Fruit fly (Drosophila melanogaster): ENCODE measurements around the gene ppk7.

ppk7 gene

dm6 chr2L:6338367-6338975 is 15.7 kb downstream of the ppk7 start, which contains the start of the genes Pez and Cpr:
Gene Pez, minus strand, starts transcription at chr2L:6338671.
Gene Cpr, plus strand, starts transcription at chr2L:6338836.
- no peak for TF ChIP-seq CG17806 (tag; optimal IDR thresholded peaks at IDR 0.05)
- TF ChIP-seq CG32121 (GFP tag; IDR thresholded peaks at IDR 0.05), result no peak
- TF ChIP-seq CG8159 (tag; optimal IDR thresholded peaks at IDR 0.05), result no peak
- no peak for TF ChIP-seq CG8301 (tag; optimal IDR thresholded peaks at IDR 0.05)
- peak; percentile 22 for TF ChIP-seq Snoo (tag; optimal IDR thresholded peaks at IDR 0.05)
- TF ChIP-seq gl (tag; optimal IDR thresholded peaks at IDR 0.05), result no peak
- TF ChIP-seq CG10348 (GFP tag; IDR thresholded peaks at IDR 0.05), result no peak
- TF ChIP-seq CG9948 (tag; optimal IDR thresholded peaks at IDR 0.05), result no peak
- no peak; the same call in 1 of the 2 replicates for TF ChIP-seq Ets98B (GFP tag; IDR thresholded peaks at IDR 0.05)
- TF ChIP-seq D1 (tag; optimal IDR thresholded peaks at IDR 0.05), result no peak
- no peak for TF ChIP-seq Pif1A (GFP tag; optimal IDR thresholded peaks at IDR 0.05)
- TF ChIP-seq CG4496 (GFP tag; IDR thresholded peaks at IDR 0.05), result peak; percentile 67; the same call in 2 of the 3 replicates
- TF ChIP-seq EcR (GFP tag; optimal IDR thresholded peaks at IDR 0.05), result no peak
- TF ChIP-seq CG14655 (GFP tag; optimal IDR thresholded peaks at IDR 0.05), result no peak
- TF ChIP-seq Pif1B (GFP tag; optimal IDR thresholded peaks at IDR 0.05), result no peak
- TF ChIP-seq CG12605 (GFP tag; IDR thresholded peaks at IDR 0.05), result no peak

dm6 chr2L:6337843-6338366 is 16.2 kb downstream of the ppk7 start:
- TF ChIP-seq CG15710 (tag; optimal IDR thresholded peaks at IDR 0.05), result no peak
- no peak for TF ChIP-seq CG13204 (GFP tag; optimal IDR thresholded peaks at IDR 0.05)

DNA sequence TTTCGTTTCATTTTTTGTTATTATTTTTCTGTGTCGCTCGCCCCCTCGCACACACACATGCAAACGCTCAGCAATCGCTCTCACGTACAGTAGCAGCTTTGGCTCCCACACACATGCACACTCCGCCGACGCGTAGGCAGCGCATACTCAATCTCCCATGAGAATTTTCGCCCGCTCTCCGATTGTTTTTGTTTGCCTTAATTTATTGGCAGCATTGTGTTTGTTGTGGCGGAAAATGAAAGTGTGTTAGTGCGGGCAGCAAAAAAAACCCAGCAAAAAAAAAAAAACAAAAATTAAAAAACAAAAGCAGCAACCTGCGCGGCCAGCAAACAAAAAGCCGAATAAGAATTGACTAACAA is 29.8 kb downstream of the ppk7 start:
- TF ChIP-seq CG14655 (GFP tag; optimal IDR thresholded peaks at IDR 0.05) (no peak), D1 (tag; optimal IDR thresholded peaks at IDR 0.05) (no peak), CG8159 (tag; optimal IDR thresholded peaks at IDR 0.05) (peak; percentile 65), gl (tag; optimal IDR thresholded peaks at IDR 0.05) (peak; percentile 89), CG12605 (GFP tag; IDR thresholded peaks at IDR 0.05) (peak; percentile 98), rn (GFP tag; IDR thresholded peaks at IDR 0.05) (peak; percentile 82), fd96Ca (GFP tag; IDR thresholded peaks at IDR 0.05) (peak; percentile 93), Ets98B (GFP tag; IDR thresholded peaks at IDR 0.05) (peak; percentile 97), Pif1B (GFP tag; optimal IDR thresholded peaks at IDR 0.05) (no peak), Snoo (tag; optimal IDR thresholded peaks at IDR 0.05) (peak; percentile 67), Pif1A (GFP tag; optimal IDR thresholded peaks at IDR 0.05) (no peak), CG32121 (GFP tag; IDR thresholded peaks at IDR 0.05) (peak; percentile 96), CG34367 (tag; optimal IDR thresholded peaks at IDR 0.05) (peak; percentile 63), CG17806 (tag; optimal IDR thresholded peaks at IDR 0.05) (peak; percentile 57), EcR (GFP tag; optimal IDR thresholded peaks at IDR 0.05) (peak; percentile 52), CG10348 (GFP tag; IDR thresholded peaks at IDR 0.05) (no peak), CG15710 (tag; optimal IDR thresholded peaks at IDR 0.05) (peak; percentile 72), CG9948 (tag; optimal IDR thresholded peaks at IDR 0.05) (peak; percentile 42), CG13204 (GFP tag; optimal IDR thresholded peaks at IDR 0.05) (peak; percentile 89), CG4496 (GFP tag; IDR thresholded peaks at IDR 0.05) (peak; percentile 97), CG8301 (tag; optimal IDR thresholded peaks at IDR 0.05) (peak; percentile 68)

dm6 chr2L:6323536-6324385 is 30.4 kb downstream of the ppk7 start, which contains the start of gene PDZ-GEF:
Gene PDZ-GEF, plus strand, starts transcription at chr2L:6323767.
- TF ChIP-seq CG4496 (GFP tag; IDR thresholded peaks at IDR 0.05) (peak; percentile 31; the same call in 1 of the 3 replicates), CG12605 (GFP tag; IDR thresholded peaks at IDR 0.05) (no peak)

DNA sequence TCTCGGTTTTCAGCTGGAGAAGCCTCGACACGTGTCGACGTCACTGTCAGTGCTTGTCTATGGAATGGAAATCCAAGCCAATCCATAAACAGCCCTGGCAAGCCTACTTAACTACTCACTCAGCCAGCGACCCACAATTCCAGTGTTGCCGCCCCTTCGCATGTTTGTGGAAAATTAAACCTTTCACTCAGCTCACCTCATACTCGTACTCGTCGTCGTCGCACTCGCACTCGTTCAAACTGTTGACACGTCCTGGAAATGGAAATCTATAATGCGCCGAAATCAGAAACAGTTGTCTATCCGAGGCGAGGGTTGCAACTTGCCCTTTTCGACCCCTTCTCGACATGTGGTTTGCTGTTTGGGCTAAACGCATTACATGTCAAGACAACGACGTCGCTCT is 35.1 kb downstream of the ppk7 start:
- TF ChIP-seq gl (tag; optimal IDR thresholded peaks at IDR 0.05), result no peak
- no peak for TF ChIP-seq CG34367 (tag; optimal IDR thresholded peaks at IDR 0.05)
- no peak for TF ChIP-seq CG15710 (tag; optimal IDR thresholded peaks at IDR 0.05)
- TF ChIP-seq CG4496 (GFP tag; IDR thresholded peaks at IDR 0.05), result no peak
- TF ChIP-seq CG9948 (tag; optimal IDR thresholded peaks at IDR 0.05), result no peak
- no peak for TF ChIP-seq fd96Ca (GFP tag; IDR thresholded peaks at IDR 0.05)
- no peak for TF ChIP-seq CG12605 (GFP tag; IDR thresholded peaks at IDR 0.05)
- TF ChIP-seq CG8159 (tag; optimal IDR thresholded peaks at IDR 0.05), result no peak
- no peak for TF ChIP-seq D1 (tag; optimal IDR thresholded peaks at IDR 0.05)
- no peak for TF ChIP-seq EcR (GFP tag; optimal IDR thresholded peaks at IDR 0.05)

DNA sequence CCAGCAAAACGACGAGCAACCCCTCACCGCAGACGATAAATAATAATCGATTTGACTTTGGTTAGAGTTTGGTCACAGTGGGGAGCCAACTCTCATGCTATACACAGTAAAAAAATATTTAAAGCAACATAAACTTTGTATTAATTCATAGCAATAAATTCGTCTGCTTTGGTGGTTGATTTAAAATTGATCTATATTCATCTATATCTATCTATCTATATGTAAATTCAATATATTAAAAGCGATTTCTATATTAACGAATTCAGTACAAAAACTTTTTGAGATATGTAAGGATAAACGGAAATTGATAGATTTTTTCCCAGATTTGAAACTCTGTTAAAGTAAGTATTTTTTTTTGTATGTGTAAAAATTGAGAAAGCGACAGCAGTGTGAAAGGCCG is 44.3 kb downstream of the ppk7 start:
- TF ChIP-seq CG14655 (GFP tag; optimal IDR thresholded peaks at IDR 0.05) (no peak), CG32121 (GFP tag; IDR thresholded peaks at IDR 0.05) (no peak), Pif1A (GFP tag; optimal IDR thresholded peaks at IDR 0.05) (no peak), EcR (GFP tag; optimal IDR thresholded peaks at IDR 0.05) (no peak), CG15710 (tag; optimal IDR thresholded peaks at IDR 0.05) (no peak), fd96Ca (GFP tag; IDR thresholded peaks at IDR 0.05) (no peak), D1 (tag; optimal IDR thresholded peaks at IDR 0.05) (no peak), CG12605 (GFP tag; IDR thresholded peaks at IDR 0.05) (no peak), CG17806 (tag; optimal IDR thresholded peaks at IDR 0.05) (no peak), CG8301 (tag; optimal IDR thresholded peaks at IDR 0.05) (no peak), CG4496 (GFP tag; IDR thresholded peaks at IDR 0.05) (no peak), Ets98B (GFP tag; IDR thresholded peaks at IDR 0.05) (no peak), CG8159 (tag; optimal IDR thresholded peaks at IDR 0.05) (no peak), CG9948 (tag; optimal IDR thresholded peaks at IDR 0.05) (no peak), Pif1B (GFP tag; optimal IDR thresholded peaks at IDR 0.05) (no peak), CG13204 (GFP tag; optimal IDR thresholded peaks at IDR 0.05) (no peak), Snoo (tag; optimal IDR thresholded peaks at IDR 0.05) (no peak)

Measured in whole organism, pupa.